Fruit fly (Drosophila melanogaster) whole organism, embryonic: ENCODE data around the gene CG15404.
A peak's percentile ranks its signal among the peaks of the same experiment; 100 is the strongest.

ENCODE experiments used
- Antp ChIP-seq: fragments of 200-800 bp; sonication (Bioruptor generic); optimal IDR thresholded peaks from 3 replicates; lab custom pipeline; 2016; ENCODE audit warnings: missing biosample characterization, missing genetic modification characterization
- Bgb ChIP-seq: fragments of 200-800 bp; sonication (Bioruptor generic); IDR thresholded peaks from 2 replicates; pipeline ENCODE4 v1.3.6; 2022; ENCODE audit warnings: missing biosample characterization, missing genetic modification characterization; ENCODE audit not compliant: partially characterized antibody
- CG10209 ChIP-seq: fragments of 200-800 bp; sonication (Bioruptor generic); optimal IDR thresholded peaks from 3 replicates; lab custom pipeline; 2017; ENCODE audit warnings: missing biosample characterization, mild to moderate bottlenecking, missing genetic modification characterization, missing genetic modification reagents
- CG11093 ChIP-seq: fragments of 200-800 bp; sonication (Bioruptor generic); IDR thresholded peaks from 3 replicates; pipeline ENCODE4 v1.3.6; 2022; ENCODE audit warnings: missing biosample characterization, missing genetic modification characterization
- CG11695 ChIP-seq: fragments of 200-800 bp; sonication (Bioruptor generic); IDR thresholded peaks from 3 replicates; pipeline ENCODE4 v1.3.6; 2022; ENCODE audit warnings: missing biosample characterization, missing genetic modification characterization
- CG12659 ChIP-seq: fragments of 200-800 bp; sonication (Bioruptor generic); optimal IDR thresholded peaks from 3 replicates; lab custom pipeline; 2017; ENCODE audit warnings: mild to moderate bottlenecking, missing biosample characterization, missing genetic modification reagents, missing genetic modification characterization
- CG13123 ChIP-seq: fragments of 200-800 bp; sonication (Bioruptor generic); optimal IDR thresholded peaks from 2 replicates; lab custom pipeline; 2016; ENCODE audit warnings: missing biosample characterization, missing genetic modification characterization
- CG1603 ChIP-seq: fragments of 200-800 bp; sonication (Bioruptor generic); optimal IDR thresholded peaks from 2 replicates; lab custom pipeline; 2019; ENCODE audit warnings: missing biosample characterization, mild to moderate bottlenecking, missing genetic modification characterization, moderate library complexity
- CG17186 ChIP-seq: fragments of 200-800 bp; sonication (Bioruptor generic); optimal IDR thresholded peaks from 3 replicates; lab custom pipeline; 2017; ENCODE audit warnings: missing biosample characterization, missing genetic modification reagents, missing genetic modification characterization
- CG2199 ChIP-seq: fragments of 200-800 bp; sonication (Bioruptor generic); IDR thresholded peaks from 3 replicates; pipeline ENCODE4 v1.3.6; 2022; ENCODE audit warnings: missing biosample characterization, missing genetic modification characterization
- CG2202 ChIP-seq: fragments of 200-800 bp; sonication (Bioruptor generic); optimal IDR thresholded peaks from 2 replicates; lab custom pipeline; 2018; ENCODE audit warnings: missing biosample characterization, mild to moderate bottlenecking, missing genetic modification characterization
- CG3995 ChIP-seq: fragments of 200-800 bp; sonication (Bioruptor generic); optimal IDR thresholded peaks from 3 replicates; lab custom pipeline; 2016; ENCODE audit warnings: missing biosample characterization, missing genetic modification characterization
- CG4404 ChIP-seq: fragments of 200-800 bp; sonication (Bioruptor generic); IDR thresholded peaks from 2 replicates; pipeline ENCODE4 v1.3.6; 2022; ENCODE audit warnings: missing biosample characterization, missing genetic modification characterization
- CG6791 ChIP-seq: fragments of 200-800 bp; sonication (Bioruptor generic); IDR thresholded peaks from 3 replicates; pipeline ENCODE4 v1.3.6; 2022; ENCODE audit warnings: missing biosample characterization, missing genetic modification characterization; ENCODE audit not compliant: partially characterized antibody
- CG6854 ChIP-seq: fragments of 200-800 bp; sonication (Bioruptor generic); optimal IDR thresholded peaks from 3 replicates; lab custom pipeline; 2017; ENCODE audit warnings: missing biosample characterization, mild to moderate bottlenecking, missing genetic modification characterization
- CG7271 ChIP-seq: fragments of 200-800 bp; sonication (Bioruptor generic); optimal IDR thresholded peaks from 2 replicates; lab custom pipeline; 2018; ENCODE audit warnings: missing biosample characterization, mild to moderate bottlenecking, missing genetic modification characterization, moderate library complexity
- CG8290 ChIP-seq, 3 experiments: fragments of 200-800 bp; sonication (Bioruptor generic); optimal IDR thresholded peaks; 2 replicates each; lab custom pipeline; 2016 to 2019; ENCODE audit warnings: missing biosample characterization in 3 of 3, missing genetic modification characterization in 3 of 3, mild to moderate bottlenecking in 2 of 3, moderate library complexity in 1 of 3
- CG9215 ChIP-seq: fragments of 200-800 bp; sonication (Bioruptor generic); IDR thresholded peaks from 2 replicates; pipeline ENCODE4 v1.3.6; 2022; ENCODE audit warnings: missing biosample characterization, missing genetic modification characterization
- CG9817 ChIP-seq: fragments of 200-800 bp; sonication (Bioruptor generic); optimal IDR thresholded peaks from 2 replicates; lab custom pipeline; 2018; ENCODE audit warnings: missing biosample characterization, mild to moderate bottlenecking, missing genetic modification characterization, moderate library complexity
- Camta ChIP-seq: fragments of 200-800 bp; sonication (Bioruptor generic); optimal IDR thresholded peaks from 2 replicates; lab custom pipeline; 2016; ENCODE audit warnings: missing biosample characterization, missing genetic modification characterization
- CrebB ChIP-seq: fragments of 200-800 bp; sonication (Bioruptor generic); optimal IDR thresholded peaks from 3 replicates; lab custom pipeline; 2018; ENCODE audit warnings: missing biosample characterization, mild to moderate bottlenecking, missing genetic modification characterization
- Dad ChIP-seq: fragments of 200-800 bp; sonication (Bioruptor generic); optimal IDR thresholded peaks from 3 replicates; lab custom pipeline; 2016; ENCODE audit warnings: missing biosample characterization, missing genetic modification characterization
- Fer1 ChIP-seq: fragments of 200-800 bp; sonication (Bioruptor generic); optimal IDR thresholded peaks from 2 replicates; lab custom pipeline; 2017; ENCODE audit warnings: missing biosample characterization, mild to moderate bottlenecking, missing genetic modification characterization
- Lim3 ChIP-seq: fragments of 200-800 bp; sonication (Bioruptor generic); IDR thresholded peaks from 2 replicates; pipeline ENCODE4 v1.3.6; 2022; ENCODE audit warnings: missing biosample characterization, missing genetic modification characterization
- MBD-R2 ChIP-seq: fragments of 200-800 bp; sonication (Bioruptor generic); IDR thresholded peaks from 2 replicates; pipeline ENCODE4 v1.3.6; 2022; ENCODE audit warnings: missing biosample characterization, missing genetic modification characterization
- Sox100B ChIP-seq: fragments of 200-800 bp; sonication (Bioruptor generic); optimal IDR thresholded peaks from 3 replicates; lab custom pipeline; 2018; ENCODE audit warnings: missing biosample characterization, mild to moderate bottlenecking, missing genetic modification characterization
- ab ChIP-seq: fragments of 200-800 bp; sonication (Bioruptor generic); optimal IDR thresholded peaks from 2 replicates; lab custom pipeline; 2016; ENCODE audit warnings: missing biosample characterization, missing genetic modification characterization
- ase ChIP-seq: fragments of 200-800 bp; sonication (Bioruptor generic); IDR thresholded peaks from 3 replicates; pipeline ENCODE4 v1.3.6; 2022; ENCODE audit warnings: missing biosample characterization, missing genetic modification characterization
- bowl ChIP-seq: fragments of 200-800 bp; sonication (Bioruptor generic); IDR thresholded peaks from 2 replicates; pipeline ENCODE4 v1.3.6; 2022; ENCODE audit warnings: missing biosample characterization, missing genetic modification characterization
- bsh ChIP-seq, 2 experiments: fragments of 200-800 bp; sonication (Bioruptor generic); optimal IDR thresholded peaks; 2 replicates each; lab custom pipeline; 2017 to 2018; ENCODE audit warnings: mild to moderate bottlenecking in 2 of 2, missing biosample characterization in 2 of 2, missing genetic modification characterization in 2 of 2, moderate library complexity in 1 of 2
- cato ChIP-seq: fragments of 200-800 bp; sonication (Bioruptor generic); optimal IDR thresholded peaks from 2 replicates; lab custom pipeline; 2016; ENCODE audit warnings: missing biosample characterization, missing genetic modification characterization, borderline replicate concordance
- chn ChIP-seq: fragments of 200-800 bp; sonication (Bioruptor generic); optimal IDR thresholded peaks from 2 replicates; lab custom pipeline; 2016; ENCODE audit warnings: missing biosample characterization, missing genetic modification characterization
- ci ChIP-seq: fragments of 200-800 bp; sonication (Bioruptor generic); IDR thresholded peaks from 3 replicates; pipeline ENCODE4 v1.3.6; 2022; ENCODE audit warnings: missing biosample characterization, missing genetic modification characterization
- da ChIP-seq: fragments of 200-800 bp; sonication (Bioruptor generic); optimal IDR thresholded peaks from 2 replicates; lab custom pipeline; 2016; ENCODE audit warnings: missing biosample characterization, missing genetic modification characterization
- en ChIP-seq: fragments of 200-800 bp; sonication (Bioruptor generic); optimal IDR thresholded peaks from 2 replicates; lab custom pipeline; 2016; ENCODE audit warnings: missing biosample characterization, missing genetic modification characterization
- esg ChIP-seq: fragments of 200-800 bp; sonication (Bioruptor generic); conservative IDR thresholded peaks from 2 replicates; pipeline ENCODE4 v1.3.6; 2022; ENCODE audit warnings: missing biosample characterization, missing genetic modification characterization
- eve ChIP-seq, 2 experiments: fragments of >200 bp; optimal IDR thresholded peaks; 2 replicates each; lab custom pipeline; 2017; ENCODE audit warnings: missing biosample characterization in 2 of 2, missing genetic modification characterization in 2 of 2
- fd102C ChIP-seq: fragments of 200-800 bp; sonication (Bioruptor generic); optimal IDR thresholded peaks from 2 replicates; lab custom pipeline; 2018; ENCODE audit warnings: missing biosample characterization, mild to moderate bottlenecking, missing genetic modification characterization, moderate library complexity
- fd96Cb ChIP-seq: fragments of 200-800 bp; sonication (Bioruptor generic); optimal IDR thresholded peaks from 2 replicates; lab custom pipeline; 2018; ENCODE audit warnings: missing biosample characterization, mild to moderate bottlenecking, missing genetic modification characterization, moderate library complexity
- gro ChIP-seq: fragments of 200-800 bp; sonication (Bioruptor generic); optimal IDR thresholded peaks from 2 replicates; lab custom pipeline; 2016; ENCODE audit warnings: missing biosample characterization, missing genetic modification characterization
- gsb-n ChIP-seq: fragments of 200-800 bp; sonication (Bioruptor generic); optimal IDR thresholded peaks from 3 replicates; lab custom pipeline; 2018; ENCODE audit warnings: missing biosample characterization, mild to moderate bottlenecking, missing genetic modification characterization
- her ChIP-seq: fragments of 200-800 bp; sonication (Bioruptor generic); optimal IDR thresholded peaks from 2 replicates; lab custom pipeline; 2016; ENCODE audit warnings: missing biosample characterization, missing genetic modification characterization
- ind ChIP-seq: fragments of 200-800 bp; sonication (Bioruptor generic); optimal IDR thresholded peaks from 3 replicates; lab custom pipeline; 2016; ENCODE audit warnings: missing biosample characterization, missing genetic modification characterization
- nmo ChIP-seq: fragments of 200-800 bp; sonication (Bioruptor generic); optimal IDR thresholded peaks from 2 replicates; lab custom pipeline; 2018; ENCODE audit warnings: missing biosample characterization, mild to moderate bottlenecking, missing genetic modification characterization, moderate library complexity
- odd ChIP-seq: fragments of 200-800 bp; sonication (Bioruptor generic); optimal IDR thresholded peaks from 2 replicates; lab custom pipeline; 2017; ENCODE audit warnings: missing biosample characterization, mild to moderate bottlenecking, missing genetic modification characterization
- prd ChIP-seq, 3 experiments: fragments of >200 bp in 2 of 3; fragments of 200-800 bp in 1 of 3; sonication (Bioruptor generic) in 1 of 3; optimal IDR thresholded peaks in 2 of 3; IDR thresholded peaks in 1 of 3; 2 replicates in 2 of 3; 3 replicates in 1 of 3; pipeline versions ENCODE4 v1.3.6 to Lab custom; 2017 to 2022; ENCODE audit warnings: missing biosample characterization in 1 of 3, missing genetic modification characterization in 1 of 3
- sens ChIP-seq: fragments of 200-800 bp; sonication (Bioruptor generic); peaks from one replicate; lab custom pipeline; 2016; ENCODE audit warnings: missing biosample characterization, missing genetic modification characterization
- so ChIP-seq: fragments of 200-800 bp; sonication (Bioruptor generic); IDR thresholded peaks from 3 replicates; pipeline ENCODE4 v1.3.6; 2022; ENCODE audit warnings: missing biosample characterization, missing genetic modification characterization
- tgo ChIP-seq: fragments of 200-800 bp; sonication (Bioruptor generic); IDR thresholded peaks from 3 replicates; pipeline ENCODE4 v1.3.6; 2022; ENCODE audit warnings: missing biosample characterization, missing genetic modification characterization
- twi ChIP-seq: fragments of 200-800 bp; optimal IDR thresholded peaks from 2 replicates; lab custom pipeline; 2019; ENCODE audit warnings: missing biosample characterization, mild to moderate bottlenecking, missing genetic modification characterization, moderate library complexity
- zen ChIP-seq: fragments of 200-800 bp; sonication (Bioruptor generic); optimal IDR thresholded peaks from 3 replicates; lab custom pipeline; 2018; ENCODE audit warnings: missing biosample characterization, mild to moderate bottlenecking, missing genetic modification characterization, moderate library complexity

Gene CG15404

DNA sequence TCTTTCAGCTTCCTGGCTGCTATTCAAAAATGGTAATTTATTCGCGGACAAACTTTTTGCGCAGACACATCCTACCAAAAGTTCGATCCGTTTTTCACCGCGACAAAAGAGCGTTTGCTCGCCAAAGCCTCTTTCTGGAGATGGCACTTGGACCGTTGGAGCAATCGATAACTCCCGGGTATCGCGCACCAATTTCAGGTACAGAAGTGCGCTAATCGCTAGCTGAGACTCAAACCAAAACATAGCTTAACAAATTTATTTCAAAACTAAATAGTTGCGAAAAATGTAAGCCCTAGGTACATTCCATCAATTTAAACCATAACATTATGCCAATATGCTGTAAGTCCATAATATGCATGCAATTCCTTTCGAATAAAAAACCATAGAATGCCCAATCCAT lies 29.1 kb upstream of the CG15404 start, which contains the start of gene toc:
Gene toc (minus strand): TSS at position 78 of the 400 bp plus-strand sequence.
- TF ChIP-seq ase (GFP tag; lab: Robert Waterston, UW) = no peak
- peak; percentile 90 for TF ChIP-seq CG6791 (GFP tag; lab: Robert Waterston, UW)
- TF ChIP-seq Camta (GFP tag; lab: Kevin White, UChicago) = no peak
- TF ChIP-seq en (GFP tag; lab: Kevin White, UChicago) = no peak
- TF ChIP-seq ab (GFP tag; lab: Kevin White, UChicago) = no peak
- TF ChIP-seq fd96Cb (tag; lab: Kevin White, UChicago) = no peak
- TF ChIP-seq CG7271 (tag; lab: Kevin White, UChicago) = no peak
- TF ChIP-seq CG8290 (GFP tag; optimal IDR thresholded peaks at IDR 0.05; lab: Kevin White, UChicago) = peak; percentile 32
- TF ChIP-seq CG8290 (tag; optimal IDR thresholded peaks at IDR 0.05; lab: Kevin White, UChicago) = peak in 1 of 2 experiments; percentile 66
- peak; percentile 66 for TF ChIP-seq CG12659 (GFP tag; lab: Kevin White, UChicago)
- TF ChIP-seq CG4404 (GFP tag; lab: Robert Waterston, UW) = no peak
- no peak for TF ChIP-seq da (GFP tag; lab: Kevin White, UChicago)
- TF ChIP-seq nmo (GFP tag; lab: Kevin White, UChicago) = peak; percentile 28
- TF ChIP-seq Dad = no peak
- peak; percentile 3 for TF ChIP-seq Antp (GFP tag; lab: Kevin White, UChicago)
- TF ChIP-seq her (GFP tag; lab: Kevin White, UChicago) = peak; percentile 14
- TF ChIP-seq eve (GFP tag; optimal IDR thresholded peaks at IDR 0.05; lab: Kevin White, UChicago) = no peak
- no peak for TF ChIP-seq odd (GFP tag; lab: Kevin White, UChicago)
- no peak for TF ChIP-seq bsh (GFP tag; optimal IDR thresholded peaks at IDR 0.05; lab: Kevin White, UChicago)
- TF ChIP-seq CG10209 (GFP tag; lab: Kevin White, UChicago) = no peak
- TF ChIP-seq ci (GFP tag; lab: Robert Waterston, UW) = peak; percentile 30; the same call in 1 of the 3 replicates
- TF ChIP-seq Lim3 (GFP tag; lab: Robert Waterston, UW) = no peak
- TF ChIP-seq fd102C = no peak
- no peak for TF ChIP-seq tgo (GFP tag; lab: Robert Waterston, UW)
- TF ChIP-seq sens (GFP tag; lab: Kevin White, UChicago) = peak; percentile 72
- TF ChIP-seq esg (GFP tag; lab: Robert Waterston, UW) = no peak
- TF ChIP-seq so (GFP tag; lab: Robert Waterston, UW) = no peak
- no peak for TF ChIP-seq CG13123 (GFP tag; lab: Kevin White, UChicago)
- TF ChIP-seq twi = no peak
- TF ChIP-seq CG9215 = no peak
- no peak for TF ChIP-seq ind (GFP tag; lab: Kevin White, UChicago)
- TF ChIP-seq chn (GFP tag; lab: Kevin White, UChicago) = no peak
- TF ChIP-seq CG2199 (GFP tag; lab: Robert Waterston, UW) = peak; percentile 12; the same call in 1 of the 3 replicates
- TF ChIP-seq CG11695 (GFP tag; lab: Robert Waterston, UW) = no peak
- no peak for TF ChIP-seq gsb-n (tag; lab: Kevin White, UChicago)
- no peak for TF ChIP-seq CG9817 (tag; lab: Kevin White, UChicago)
- peak; percentile 68 for TF ChIP-seq MBD-R2 (GFP tag; lab: Robert Waterston, UW)
- peak; percentile 43 for TF ChIP-seq gro (GFP tag; lab: Kevin White, UChicago)
- TF ChIP-seq zen (tag; lab: Kevin White, UChicago) = no peak
- TF ChIP-seq cato (GFP tag; lab: Kevin White, UChicago) = no peak
- no peak for TF ChIP-seq CG11093 (GFP tag; lab: Robert Waterston, UW)
- TF ChIP-seq CG2202 (tag; lab: Kevin White, UChicago) = no peak
- TF ChIP-seq Sox100B = no peak
- peak; percentile 39 for TF ChIP-seq CrebB
- TF ChIP-seq Bgb = peak; percentile 94
- TF ChIP-seq bowl (GFP tag; lab: Robert Waterston, UW) = no peak
- TF ChIP-seq CG1603 (tag; lab: Kevin White, UChicago) = peak; percentile 73
- no peak for TF ChIP-seq prd (optimal IDR thresholded peaks at IDR 0.05; lab: Kevin White, UChicago)
- TF ChIP-seq prd (GFP tag; IDR thresholded peaks at IDR 0.05; lab: Robert Waterston, UW) = no peak
- peak; percentile 13 for TF ChIP-seq Fer1
- peak; percentile 97 for TF ChIP-seq CG17186 (GFP tag; lab: Kevin White, UChicago)
- no peak for TF ChIP-seq CG3995
- TF ChIP-seq CG6854 = no peak
